Worm (Caenorhabditis elegans): ENCODE data around the gene R01H2.8.

ce11 chrIII:7103940-7104440 lies 35.1 kb downstream of the R01H2.8 start, which contains the start of gene cpg-2:
- TF ChIP-seq egl-27 (tag; optimal IDR thresholded peaks at IDR 0.05) (no peak), aha-1 (tag; optimal IDR thresholded peaks at IDR 0.05) (no peak), mdl-1 (tag; optimal IDR thresholded peaks at IDR 0.05) (no peak), lin-35 (GFP tag; optimal IDR thresholded peaks at IDR 0.05) (no peak), alr-1 (tag; optimal IDR thresholded peaks at IDR 0.05; ENCODE audit: borderline replicate concordance) (no peak), hlh-17 (GFP tag; optimal IDR thresholded peaks at IDR 0.05; ENCODE audit: borderline replicate concordance) (no peak), tbx-2 (tag; optimal IDR thresholded peaks at IDR 0.05) (no peak), zag-1 (tag; optimal IDR thresholded peaks at IDR 0.05) (no peak), ceh-63 (GFP tag; optimal IDR thresholded peaks at IDR 0.05) (no peak), mab-9 (GFP tag; IDR thresholded peaks at IDR 0.05) (no peak), efl-3 (GFP tag; optimal IDR thresholded peaks at IDR 0.05) (no peak)
